Worm (Caenorhabditis elegans): ENCODE data around the gene clec-24.

DNA sequence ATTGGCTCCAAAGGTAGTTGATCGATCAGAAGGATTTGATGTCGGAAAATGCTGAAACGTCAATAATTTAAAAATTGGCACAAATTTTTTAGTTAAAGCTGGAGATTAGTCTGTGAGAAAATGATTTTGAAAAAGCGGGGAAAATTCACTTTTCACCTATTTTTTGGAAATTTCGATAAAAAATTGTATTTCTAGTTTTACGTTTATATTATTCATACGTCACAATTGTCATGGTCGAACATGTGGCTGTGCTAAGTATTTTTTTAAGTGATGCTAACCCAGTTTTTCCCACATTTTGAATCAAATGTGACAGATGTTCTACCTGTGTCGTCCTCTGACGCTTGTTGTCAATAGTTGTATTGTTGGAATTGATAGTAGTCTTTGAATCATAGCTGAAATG is 17.7 kb downstream of the clec-24 start:
- TF ChIP-seq snpc-4 (tag; optimal IDR thresholded peaks at IDR 0.05) (no peak), unc-39 (tag; optimal IDR thresholded peaks at IDR 0.05) (no peak), tbx-2 (tag; optimal IDR thresholded peaks at IDR 0.05) (no peak), elt-2 (tag; optimal IDR thresholded peaks at IDR 0.05) (no peak), fos-1 (tag; optimal IDR thresholded peaks at IDR 0.05) (no peak), nfya-1 (tag; optimal IDR thresholded peaks at IDR 0.05; ENCODE audit: insufficient read depth) (no peak), mdl-1 (tag; optimal IDR thresholded peaks at IDR 0.05) (no peak), lin-39 (tag; optimal IDR thresholded peaks at IDR 0.05) (no peak), pqm-1 (tag; optimal IDR thresholded peaks at IDR 0.05) (no peak), nhr-28 (tag; optimal IDR thresholded peaks at IDR 0.05) (no peak)
